Worm (Caenorhabditis elegans) whole organism, L4/young adult: ENCODE data around the gene F57E7.4.

Experiments used
- W03F9.2 ChIP-seq: fragments of 150-350 bp; optimal IDR thresholded peaks from 2 replicates; lab custom pipeline; 2014; ENCODE audit warnings: missing biosample characterization, missing genetic modification characterization
- dao-5 ChIP-seq: sonication (generic microtip); optimal IDR thresholded peaks from 2 replicates; lab custom pipeline; 2016; ENCODE audit warnings: missing genotype, missing genetic modification characterization, moderate library complexity, missing compliant biosample characterization
- him-1 ChIP-seq: sonication (generic microtip); optimal IDR thresholded peaks from 2 replicates; lab custom pipeline; 2016; ENCODE audit warnings: missing genotype, missing genetic modification reagents, missing genetic modification characterization, missing compliant biosample characterization

Gene F57E7.4

DNA sequence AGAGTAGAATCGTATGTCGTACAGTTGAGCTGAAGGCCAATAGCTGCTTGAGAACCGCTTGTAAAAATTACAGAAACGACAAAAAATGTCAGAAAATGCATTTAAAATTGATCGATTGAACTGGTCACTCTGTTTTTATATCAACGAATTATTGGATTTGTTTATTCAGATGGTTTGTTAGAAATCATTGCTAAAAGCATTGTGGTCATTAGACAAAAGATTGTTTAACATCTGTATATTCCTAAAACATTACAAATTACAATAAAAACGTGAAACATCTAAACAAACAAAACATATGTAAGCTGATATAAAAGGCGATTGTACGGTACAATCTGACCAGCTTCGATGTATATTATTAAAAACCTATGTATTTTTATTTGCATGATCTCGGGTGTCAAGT is 45.3 kb downstream of the F57E7.4 start, which contains the start of the genes F26D2.13 and F26D2.14:
TSS of gene F26D2.13 (minus strand) at position 101 of the 400 bp plus-strand sequence.
TSS of gene F26D2.14 (plus strand) at position 346 of the 400 bp plus-strand sequence.
- TF ChIP-seq W03F9.2 (tag; lab: Kevin White, UChicago) (no peak), him-1 (no peak), dao-5 (tag; lab: Kevin White, UChicago) (no peak)

DNA sequence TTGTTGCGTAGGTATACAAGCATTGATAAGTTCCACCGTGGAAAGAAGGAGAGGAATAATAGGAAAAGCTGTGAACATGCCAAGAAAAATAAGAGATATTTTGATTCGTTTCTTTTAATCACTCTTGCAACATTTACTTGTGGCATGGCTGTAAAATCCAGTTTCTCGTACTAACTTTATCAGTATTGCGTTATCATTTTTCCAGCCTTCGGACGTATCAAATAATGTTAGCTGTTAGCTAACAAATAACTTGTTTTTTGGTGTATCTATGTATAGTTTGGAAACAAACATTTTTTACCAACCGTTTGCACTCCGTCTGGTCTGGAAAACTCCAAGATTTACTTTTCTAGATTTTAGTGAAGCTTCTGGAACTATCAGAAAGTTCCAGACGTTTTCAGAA is 47.3 kb downstream of the F57E7.4 start, which contains the start of gene clec-234:
TSS of gene clec-234 (minus strand) at position 101 of the 400 bp plus-strand sequence.
- TF ChIP-seq W03F9.2 (tag; lab: Kevin White, UChicago): no peak
- TF ChIP-seq him-1: no peak
- TF ChIP-seq dao-5 (tag; lab: Kevin White, UChicago): no peak
